Fruit fly (Drosophila melanogaster) whole organism, prepupa: Measurements from ENCODE around the gene CG31102.

ENCODE experiments used
- CG10631 ChIP-seq: fragments of 200-800 bp; sonication (Bioruptor generic); optimal IDR thresholded peaks from 2 replicates; lab custom pipeline; 2016; ENCODE audit warnings: missing biosample characterization, missing genetic modification characterization
- CG11294 ChIP-seq: fragments of 200-800 bp; sonication (Bioruptor generic); IDR thresholded peaks from 2 replicates; pipeline ENCODE4 v1.3.6; 2022; ENCODE audit warnings: missing biosample characterization, missing genetic modification characterization
- CG11762 ChIP-seq: fragments of 200-800 bp; sonication (Bioruptor generic); optimal IDR thresholded peaks from 3 replicates; lab custom pipeline; 2016; ENCODE audit warnings: missing biosample characterization, missing genetic modification characterization; ENCODE audit not compliant: insufficient read depth
- CG15336 ChIP-seq: fragments of 200-800 bp; sonication (Bioruptor generic); IDR thresholded peaks from 2 replicates; pipeline ENCODE4 v1.3.6; 2022; ENCODE audit warnings: missing biosample characterization, missing genetic modification characterization
- CG1621 ChIP-seq: fragments of 200-800 bp; sonication (Bioruptor generic); optimal IDR thresholded peaks from 3 replicates; lab custom pipeline; 2018; ENCODE audit warnings: missing biosample characterization, mild to moderate bottlenecking, missing genetic modification characterization
- CG3032 ChIP-seq: fragments of 200-800 bp; optimal IDR thresholded peaks from 2 replicates; lab custom pipeline; 2019; ENCODE audit warnings: missing biosample characterization, mild to moderate bottlenecking, missing genetic modification characterization, moderate library complexity
- CG31627 ChIP-seq: fragments of 200-800 bp; sonication (Bioruptor generic); optimal IDR thresholded peaks from 3 replicates; lab custom pipeline; 2016; ENCODE audit warnings: missing biosample characterization, missing genetic modification characterization
- CG32006 ChIP-seq: fragments of 200-800 bp; sonication (Bioruptor generic); optimal IDR thresholded peaks from 3 replicates; lab custom pipeline; 2017; ENCODE audit warnings: missing biosample characterization, mild to moderate bottlenecking, missing genetic modification characterization
- CG34406 ChIP-seq: fragments of 200-800 bp; sonication (Bioruptor generic); optimal IDR thresholded peaks from 3 replicates; lab custom pipeline; 2016; ENCODE audit warnings: missing biosample characterization, missing genetic modification characterization
- CG3919 ChIP-seq: fragments of 200-800 bp; sonication (Bioruptor generic); optimal IDR thresholded peaks from 3 replicates; lab custom pipeline; 2016; ENCODE audit warnings: missing biosample characterization, missing genetic modification characterization
- CG6163 ChIP-seq: fragments of 200-800 bp; sonication (Bioruptor generic); IDR thresholded peaks from 3 replicates; pipeline ENCODE4 v1.3.6; 2022; ENCODE audit warnings: missing biosample characterization, missing genetic modification characterization
- CG6792 ChIP-seq: fragments of 200-800 bp; sonication (Bioruptor generic); optimal IDR thresholded peaks from 3 replicates; lab custom pipeline; 2016; ENCODE audit warnings: missing biosample characterization, missing genetic modification characterization
- CG6808 ChIP-seq: fragments of 200-800 bp; sonication (Bioruptor generic); optimal IDR thresholded peaks from 3 replicates; lab custom pipeline; 2017; ENCODE audit warnings: missing biosample characterization, missing genetic modification characterization, mild to moderate bottlenecking, moderate library complexity, missing genetic modification reagents
- CG6854 ChIP-seq: fragments of 200-800 bp; sonication (Bioruptor generic); optimal IDR thresholded peaks from 2 replicates; lab custom pipeline; 2017; ENCODE audit warnings: missing biosample characterization, mild to moderate bottlenecking, missing genetic modification characterization
- CG8119 ChIP-seq: fragments of 200-800 bp; sonication (Bioruptor generic); IDR thresholded peaks from 3 replicates; pipeline ENCODE4 v1.3.6; 2022; ENCODE audit warnings: missing biosample characterization, missing genetic modification characterization
- CG8319 ChIP-seq: fragments of 200-800 bp; sonication (Bioruptor generic); optimal IDR thresholded peaks from 3 replicates; lab custom pipeline; 2016; ENCODE audit warnings: missing biosample characterization, missing genetic modification characterization
- CG8632 ChIP-seq: fragments of 200-800 bp; sonication (Bioruptor generic); optimal IDR thresholded peaks from 3 replicates; lab custom pipeline; 2016; ENCODE audit warnings: missing biosample characterization, missing genetic modification characterization
- CG9139 ChIP-seq: fragments of 200-800 bp; sonication (Bioruptor generic); optimal IDR thresholded peaks from 3 replicates; lab custom pipeline; 2017; ENCODE audit warnings: missing biosample characterization, mild to moderate bottlenecking, missing genetic modification characterization
- Eip75B ChIP-seq: fragments of 200-800 bp; sonication (Bioruptor generic); optimal IDR thresholded peaks from 3 replicates; lab custom pipeline; 2016; ENCODE audit warnings: missing biosample characterization, missing genetic modification characterization
- Eip78C ChIP-seq: fragments of 200-800 bp; sonication (Bioruptor generic); peaks from one replicate; lab custom pipeline; 2016; ENCODE audit warnings: missing biosample characterization, missing genetic modification characterization
- Eip93F ChIP-seq: fragments of 200-800 bp; sonication (Bioruptor generic); optimal IDR thresholded peaks from 2 replicates; lab custom pipeline; 2016; ENCODE audit warnings: missing biosample characterization, mild to moderate bottlenecking, missing genetic modification characterization
- Ets21C ChIP-seq: fragments of 200-800 bp; sonication (Bioruptor generic); optimal IDR thresholded peaks from 3 replicates; lab custom pipeline; 2016; ENCODE audit warnings: missing biosample characterization, missing genetic modification characterization
- Ets96B ChIP-seq: fragments of 200-800 bp; optimal IDR thresholded peaks from 2 replicates; lab custom pipeline; 2019; ENCODE audit warnings: missing biosample characterization, mild to moderate bottlenecking, missing genetic modification characterization, moderate library complexity
- Gug ChIP-seq: fragments of 200-800 bp; sonication (Bioruptor generic); IDR thresholded peaks from 2 replicates; pipeline ENCODE4 v1.3.6; 2022; ENCODE audit warnings: missing biosample characterization, missing genetic modification characterization
- Hr39 ChIP-seq: fragments of 200-800 bp; sonication (Bioruptor generic); optimal IDR thresholded peaks from 2 replicates; lab custom pipeline; 2016; ENCODE audit warnings: missing biosample characterization, missing genetic modification characterization
- Hr4 ChIP-seq: fragments of 200-800 bp; sonication (Bioruptor generic); optimal IDR thresholded peaks from 3 replicates; lab custom pipeline; 2016; ENCODE audit warnings: missing biosample characterization, missing genetic modification characterization
- Lpt ChIP-seq: fragments of 200-800 bp; sonication (Bioruptor generic); optimal IDR thresholded peaks from 3 replicates; lab custom pipeline; 2016; ENCODE audit warnings: missing biosample characterization, missing genetic modification characterization
- Met ChIP-seq: fragments of 200-800 bp; sonication (Bioruptor generic); optimal IDR thresholded peaks from 3 replicates; lab custom pipeline; 2016; ENCODE audit warnings: missing biosample characterization, missing genetic modification characterization
- Sox15 ChIP-seq: fragments of 200-800 bp; sonication (Bioruptor generic); optimal IDR thresholded peaks from 3 replicates; lab custom pipeline; 2016; ENCODE audit warnings: missing biosample characterization, missing genetic modification characterization
- achi ChIP-seq: fragments of 200-800 bp; sonication (Bioruptor generic); optimal IDR thresholded peaks from 3 replicates; lab custom pipeline; 2016; ENCODE audit warnings: missing biosample characterization, missing genetic modification characterization
- acj6 ChIP-seq: fragments of 200-800 bp; sonication (Bioruptor generic); optimal IDR thresholded peaks from 3 replicates; lab custom pipeline; 2016; ENCODE audit warnings: missing biosample characterization, missing genetic modification characterization
- cyc ChIP-seq: fragments of 200-800 bp; sonication (Bioruptor generic); optimal IDR thresholded peaks from 3 replicates; lab custom pipeline; 2016; ENCODE audit warnings: missing biosample characterization, missing genetic modification characterization
- dac ChIP-seq: fragments of 200-800 bp; sonication (Bioruptor generic); optimal IDR thresholded peaks from 2 replicates; lab custom pipeline; 2017; ENCODE audit warnings: missing biosample characterization, mild to moderate bottlenecking, missing genetic modification characterization
- dsx ChIP-seq: fragments of 200-800 bp; optimal IDR thresholded peaks from 3 replicates; lab custom pipeline; 2019; ENCODE audit warnings: missing biosample characterization, mild to moderate bottlenecking, missing genetic modification characterization, moderate library complexity; ENCODE audit not compliant: poor library complexity, severe bottlenecking
- eg ChIP-seq: fragments of 200-800 bp; sonication (Bioruptor generic); IDR thresholded peaks from 3 replicates; pipeline ENCODE4 v1.3.6; 2022; ENCODE audit warnings: missing biosample characterization, missing genetic modification characterization
- esn ChIP-seq: fragments of 200-800 bp; sonication (Bioruptor generic); optimal IDR thresholded peaks from 2 replicates; lab custom pipeline; 2016; ENCODE audit warnings: missing biosample characterization, mild to moderate bottlenecking, missing genetic modification characterization, moderate library complexity
- fkh ChIP-seq: fragments of 200-800 bp; sonication (Bioruptor generic); optimal IDR thresholded peaks from 3 replicates; lab custom pipeline; 2017; ENCODE audit warnings: missing biosample characterization, mild to moderate bottlenecking, missing genetic modification characterization, moderate library complexity
- lz ChIP-seq: fragments of 200-800 bp; sonication (Bioruptor generic); optimal IDR thresholded peaks from 3 replicates; lab custom pipeline; 2016; ENCODE audit warnings: missing biosample characterization, missing genetic modification characterization
- salr ChIP-seq, 2 experiments: fragments of 200-800 bp; sonication (Bioruptor generic); optimal IDR thresholded peaks; 3 replicates each; lab custom pipeline; 2016 to 2018; ENCODE audit warnings: missing biosample characterization in 2 of 2, missing genetic modification characterization in 2 of 2, mild to moderate bottlenecking in 1 of 2
- ss ChIP-seq, 2 experiments: fragments of 200-800 bp; sonication (Bioruptor generic); optimal IDR thresholded peaks; 2 replicates in 1 of 2; 3 replicates in 1 of 2; lab custom pipeline; 2017 to 2018; ENCODE audit warnings: mild to moderate bottlenecking in 2 of 2, missing biosample characterization in 2 of 2, missing genetic modification characterization in 2 of 2, moderate library complexity in 1 of 2
- svp ChIP-seq: fragments of 200-800 bp; sonication (Bioruptor generic); peaks from one replicate; lab custom pipeline; 2016; ENCODE audit warnings: missing biosample characterization, missing genetic modification characterization
- vri ChIP-seq: fragments of 200-800 bp; sonication (Bioruptor generic); optimal IDR thresholded peaks from 3 replicates; lab custom pipeline; 2016; ENCODE audit warnings: missing biosample characterization, mild to moderate bottlenecking, missing genetic modification characterization

The CG31102 gene

DNA sequence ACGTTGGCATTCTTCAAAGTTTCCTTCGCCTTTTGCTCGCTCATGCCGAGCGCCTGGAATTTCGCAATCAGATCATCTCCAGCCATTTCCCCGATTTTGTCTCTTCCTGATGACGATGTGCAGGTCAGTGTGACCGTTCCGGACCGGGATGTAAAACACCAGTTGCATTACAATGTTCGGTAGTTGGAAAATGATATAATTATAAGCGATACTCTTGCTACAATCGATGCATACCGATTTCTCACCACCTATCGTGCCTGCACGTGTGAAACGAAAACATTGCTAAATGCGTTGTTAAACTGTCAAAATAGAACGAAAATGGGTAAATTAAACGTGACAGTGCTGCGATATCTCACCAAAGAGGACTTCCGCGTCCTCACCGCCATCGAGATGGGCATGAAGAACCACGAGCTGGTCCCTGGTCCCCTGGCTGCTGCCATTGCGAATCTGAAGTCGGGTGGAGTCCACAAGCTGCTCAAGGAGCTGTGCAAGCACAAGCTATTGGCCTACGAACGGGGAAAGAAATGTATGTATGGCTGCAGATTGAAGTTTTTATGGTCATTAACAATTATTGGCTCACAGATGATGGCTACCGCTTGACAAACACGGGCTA lies 29.7 kb downstream of the CG31102 start, which contains the start of the genes GlnRS and RIOK2:
Gene GlnRS (minus strand): TSS at position 133 of the 613 bp plus-strand sequence.
Gene RIOK2 (plus strand): TSS at position 256 of the 613 bp plus-strand sequence.
- TF ChIP-seq CG34406 (GFP tag; lab: Kevin White, UChicago), result no peak
- no peak for TF ChIP-seq CG11294
- no peak for TF ChIP-seq ss (GFP tag; optimal IDR thresholded peaks at IDR 0.05; lab: Kevin White, UChicago)
- TF ChIP-seq CG8632 (GFP tag; lab: Kevin White, UChicago), result no peak
- no peak for TF ChIP-seq CG10631 (GFP tag; lab: Kevin White, UChicago)
- no peak for TF ChIP-seq CG3032 (tag; lab: Kevin White, UChicago)
- TF ChIP-seq Ets21C, result no peak
- peak; percentile 31; the same call in 1 of the 2 replicates for TF ChIP-seq CG15336
- no peak for TF ChIP-seq vri
- TF ChIP-seq Ets96B (tag; lab: Kevin White, UChicago), result no peak
- no peak for TF ChIP-seq Lpt (GFP tag; lab: Kevin White, UChicago)
- no peak for TF ChIP-seq lz (GFP tag; lab: Kevin White, UChicago)
- TF ChIP-seq achi (GFP tag; lab: Kevin White, UChicago), result peak; percentile 45
- TF ChIP-seq Eip93F (GFP tag; lab: Kevin White, UChicago), result no peak
- TF ChIP-seq CG3919 (GFP tag; lab: Kevin White, UChicago), result no peak
- no peak for TF ChIP-seq eg (GFP tag; lab: Robert Waterston, UW)
- TF ChIP-seq CG1621 (tag; lab: Kevin White, UChicago), result peak; percentile 33
- no peak for TF ChIP-seq Met
- no peak for TF ChIP-seq Hr39 (GFP tag; lab: Kevin White, UChicago)
- no peak for TF ChIP-seq cyc (GFP tag; lab: Kevin White, UChicago)
- TF ChIP-seq Hr4 (GFP tag; lab: Kevin White, UChicago), result no peak
- no peak for TF ChIP-seq CG11762 (GFP tag; lab: Kevin White, UChicago)

DNA sequence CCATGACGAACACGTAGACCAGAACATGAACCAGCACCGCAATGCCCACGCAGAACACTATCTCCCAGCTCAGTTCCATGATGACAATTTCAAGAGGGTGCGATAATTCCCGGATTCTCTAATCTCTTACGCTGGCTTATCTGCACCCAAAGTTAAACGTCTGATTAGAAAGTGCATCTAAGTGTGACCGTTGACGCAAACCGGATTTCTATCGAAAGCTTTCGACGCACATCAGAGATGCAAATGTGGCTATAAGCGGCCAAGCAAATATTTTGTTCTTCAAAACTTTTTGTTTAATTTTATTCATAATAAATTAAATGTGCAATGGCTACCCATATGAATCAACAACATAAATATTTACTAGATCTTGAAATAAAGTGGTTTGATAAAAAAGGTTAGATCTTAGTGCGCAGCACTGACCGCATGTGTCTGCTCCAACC lies 33.1 kb downstream of the CG31102 start, which contains the start of the genes Kdsr and CG11858:
Gene Kdsr (minus strand): TSS at position 177 of the 440 bp plus-strand sequence.
Gene CG11858 (plus strand): TSS at position 420 of the 440 bp plus-strand sequence.
- TF ChIP-seq CG11294 (peak; percentile 28; the same call in 1 of the 2 replicates), CG6163 (peak; percentile 58; the same call in 1 of the 3 replicates), CG6854 (GFP tag; lab: Kevin White, UChicago) (no peak), Gug (peak; percentile 65), esn (GFP tag; lab: Kevin White, UChicago) (peak; percentile 78), CG34406 (GFP tag; lab: Kevin White, UChicago) (no peak), Sox15 (GFP tag; lab: Kevin White, UChicago) (peak; percentile 13), CG31627 (GFP tag; lab: Kevin White, UChicago) (peak; percentile 73), dsx (peak; percentile 37), Ets96B (tag; lab: Kevin White, UChicago) (peak; percentile 53), Eip93F (GFP tag; lab: Kevin White, UChicago) (peak; percentile 60), Hr39 (GFP tag; lab: Kevin White, UChicago) (no peak), salr (GFP tag; optimal IDR thresholded peaks at IDR 0.05; lab: Kevin White, UChicago) (no peak), Met (no peak), CG1621 (tag; lab: Kevin White, UChicago) (peak; percentile 44), achi (GFP tag; lab: Kevin White, UChicago) (peak; percentile 36), CG15336 (0 out of 2 replicates have a peak, but pooled peaks have one; percentile 43), Eip75B (GFP tag; lab: Kevin White, UChicago) (no peak), CG9139 (GFP tag; lab: Kevin White, UChicago) (no peak), Lpt (GFP tag; lab: Kevin White, UChicago) (peak; percentile 6), CG3032 (tag; lab: Kevin White, UChicago) (peak; percentile 58), CG6808 (no peak), CG32006 (GFP tag; lab: Kevin White, UChicago) (no peak), dac (GFP tag; lab: Kevin White, UChicago) (no peak), CG8319 (GFP tag; lab: Kevin White, UChicago) (no peak), fkh (GFP tag; lab: Kevin White, UChicago) (peak; percentile 76), CG8119 (GFP tag; lab: Robert Waterston, UW) (peak; percentile 44; the same call in 2 of the 3 replicates), vri (peak; percentile 94), lz (GFP tag; lab: Kevin White, UChicago) (peak; percentile 77), acj6 (GFP tag; lab: Kevin White, UChicago) (no peak), CG6792 (no peak), svp (GFP tag; lab: Kevin White, UChicago) (peak; percentile 95), Eip78C (no peak), eg (GFP tag; lab: Robert Waterston, UW) (peak; percentile 72; the same call in 2 of the 3 replicates)
